Fruit fly (Drosophila melanogaster) whole organism, adult: Measurements from ENCODE around the gene PGRP-LF.

Source experiments
- CG12768 ChIP-seq: fragments of 200-800 bp; sonication (Bioruptor generic); optimal IDR thresholded peaks from 2 replicates; lab custom pipeline; 2017; ENCODE audit warnings: missing biosample characterization, missing genetic modification characterization, mild to moderate bottlenecking, moderate library complexity, missing genetic modification reagents
- CG1620 ChIP-seq: fragments of 200-800 bp; sonication (Bioruptor generic); optimal IDR thresholded peaks from 2 replicates; lab custom pipeline; 2016; ENCODE audit warnings: missing biosample characterization, missing genetic modification characterization
- CG5204 ChIP-seq: fragments of 200-800 bp; sonication (Bioruptor generic); optimal IDR thresholded peaks from 2 replicates; lab custom pipeline; 2016; ENCODE audit warnings: missing biosample characterization, missing genetic modification characterization
- CG7101 ChIP-seq: fragments of 200-800 bp; sonication (Bioruptor generic); optimal IDR thresholded peaks from 2 replicates; lab custom pipeline; 2018; ENCODE audit warnings: missing biosample characterization, mild to moderate bottlenecking, missing genetic modification characterization, moderate library complexity
- Crg-1 ChIP-seq: fragments of 200-800 bp; sonication (Bioruptor generic); optimal IDR thresholded peaks from 2 replicates; lab custom pipeline; 2016; ENCODE audit warnings: missing biosample characterization, missing genetic modification characterization
- Mnt ChIP-seq: fragments of 200-800 bp; sonication (Bioruptor generic); optimal IDR thresholded peaks from 2 replicates; lab custom pipeline; 2016; ENCODE audit warnings: missing biosample characterization, mild to moderate bottlenecking, missing genetic modification characterization
- cic ChIP-seq: fragments of 200-800 bp; sonication (Bioruptor generic); optimal IDR thresholded peaks from 2 replicates; lab custom pipeline; 2017; ENCODE audit warnings: missing biosample characterization, mild to moderate bottlenecking, missing genetic modification characterization, moderate library complexity
- cnc ChIP-seq, 2 experiments: fragments of >200 bp; optimal IDR thresholded peaks; 2 replicates each; lab custom pipeline; 2017
- kay ChIP-seq: fragments of 200-800 bp; sonication (Bioruptor generic); peaks from one replicate; lab custom pipeline; 2016; ENCODE audit warnings: missing biosample characterization, missing genetic modification characterization, borderline replicate concordance
- ovo ChIP-seq: fragments of 200-800 bp; sonication (Bioruptor generic); optimal IDR thresholded peaks from 2 replicates; lab custom pipeline; 2016; ENCODE audit warnings: missing biosample characterization, missing genetic modification characterization
- tj ChIP-seq: fragments of 200-800 bp; sonication (Bioruptor generic); optimal IDR thresholded peaks from 3 replicates; lab custom pipeline; 2017; ENCODE audit warnings: missing biosample characterization, mild to moderate bottlenecking, missing genetic modification characterization, moderate library complexity

- no peak for TF ChIP-seq Crg-1
- peak; percentile 27 for TF ChIP-seq CG12768 (GFP tag; lab: Kevin White, UChicago)
- TF ChIP-seq CG7101 (tag; lab: Kevin White, UChicago), result peak; percentile 13
- TF ChIP-seq tj (GFP tag; lab: Kevin White, UChicago), result no peak
- TF ChIP-seq cnc (optimal IDR thresholded peaks at IDR 0.05; lab: Kevin White, UChicago), result no peak
- no peak for TF ChIP-seq CG5204 (GFP tag; lab: Kevin White, UChicago)
- TF ChIP-seq cic, result no peak
- peak; percentile 17 for TF ChIP-seq kay (GFP tag; lab: Kevin White, UChicago)
- TF ChIP-seq Mnt, result peak; percentile 36
- peak; percentile 56 for TF ChIP-seq CG1620
- peak; percentile 39 for TF ChIP-seq ovo (GFP tag; lab: Kevin White, UChicago)
These were observed 17.5 kb downstream of the PGRP-LF start, which contains the start of the genes Klp67A and CG4452 for dm6 chr3L:9366850-9367430.
